Fruit fly (Drosophila melanogaster) whole organism, embryonic: ENCODE measurements around the gene CG34429.

ENCODE experiments used
- Ada2b ChIP-seq: fragments of 200-800 bp; sonication (Bioruptor generic); IDR thresholded peaks from 2 replicates; pipeline ENCODE4 v1.3.6; 2022; ENCODE audit warnings: missing biosample characterization, missing genetic modification characterization
- CG10565 ChIP-seq: fragments of 200-800 bp; sonication (Bioruptor generic); optimal IDR thresholded peaks from 3 replicates; lab custom pipeline; 2016; ENCODE audit warnings: missing biosample characterization, mild to moderate bottlenecking, missing genetic modification characterization
- CG11456 ChIP-seq: fragments of 200-800 bp; sonication (Bioruptor generic); IDR thresholded peaks from 3 replicates; pipeline ENCODE4 v1.3.6; 2022; ENCODE audit warnings: missing biosample characterization, missing genetic modification characterization
- CG12299 ChIP-seq: fragments of 200-800 bp; sonication (Bioruptor generic); optimal IDR thresholded peaks from 2 replicates; lab custom pipeline; 2018; ENCODE audit warnings: missing biosample characterization, mild to moderate bottlenecking, missing genetic modification characterization
- CG15514 ChIP-seq: fragments of 200-800 bp; sonication (Bioruptor generic); optimal IDR thresholded peaks from 3 replicates; lab custom pipeline; 2017; ENCODE audit warnings: missing biosample characterization, missing genetic modification characterization, mild to moderate bottlenecking, moderate library complexity, missing genetic modification reagents
- CG16813 ChIP-seq: fragments of 200-800 bp; sonication (Bioruptor generic); IDR thresholded peaks from 3 replicates; pipeline ENCODE4 v1.3.6; 2022; ENCODE audit warnings: missing biosample characterization, missing genetic modification characterization; ENCODE audit not compliant: partially characterized antibody
- CG17361 ChIP-seq: fragments of 200-800 bp; sonication (Bioruptor generic); IDR thresholded peaks from 3 replicates; pipeline ENCODE4 v1.3.6; 2022; ENCODE audit warnings: missing biosample characterization, missing genetic modification characterization
- CG17829 ChIP-seq: fragments of 200-800 bp; optimal IDR thresholded peaks from 2 replicates; lab custom pipeline; 2019; ENCODE audit warnings: missing biosample characterization, mild to moderate bottlenecking, missing genetic modification characterization, moderate library complexity
- CG18476 ChIP-seq: fragments of 200-800 bp; sonication (Bioruptor generic); optimal IDR thresholded peaks from 2 replicates; lab custom pipeline; 2016; ENCODE audit warnings: missing biosample characterization, mild to moderate bottlenecking, missing genetic modification characterization
- CG18619 ChIP-seq: fragments of 200-800 bp; sonication (Bioruptor generic); optimal IDR thresholded peaks from 3 replicates; lab custom pipeline; 2017; ENCODE audit warnings: missing biosample characterization, mild to moderate bottlenecking, missing genetic modification characterization
- CG18764 ChIP-seq: fragments of 200-800 bp; sonication (Bioruptor generic); optimal IDR thresholded peaks from 3 replicates; lab custom pipeline; 2016; ENCODE audit warnings: missing biosample characterization, missing genetic modification characterization
- CG2678 ChIP-seq: fragments of 200-800 bp; sonication (Bioruptor generic); optimal IDR thresholded peaks from 3 replicates; lab custom pipeline; 2019; ENCODE audit warnings: missing biosample characterization, mild to moderate bottlenecking, missing genetic modification characterization, moderate library complexity
- CG30020 ChIP-seq: fragments of 200-800 bp; optimal IDR thresholded peaks from 2 replicates; lab custom pipeline; 2019; ENCODE audit warnings: missing biosample characterization, mild to moderate bottlenecking, missing genetic modification characterization, moderate library complexity
- CG3838 ChIP-seq: fragments of 200-800 bp; sonication (Bioruptor generic); optimal IDR thresholded peaks from 3 replicates; lab custom pipeline; 2016; ENCODE audit warnings: missing biosample characterization, missing genetic modification characterization
- CG3847 ChIP-seq: fragments of 200-800 bp; sonication (Bioruptor generic); IDR thresholded peaks from 2 replicates; pipeline ENCODE4 v1.3.6; 2022; ENCODE audit warnings: missing biosample characterization, missing genetic modification characterization
- CG4328 ChIP-seq: fragments of 200-800 bp; sonication (Bioruptor generic); optimal IDR thresholded peaks from 3 replicates; lab custom pipeline; 2017; ENCODE audit warnings: missing biosample characterization, missing genetic modification reagents, missing genetic modification characterization
- CG4707 ChIP-seq: fragments of 200-800 bp; sonication (Bioruptor generic); optimal IDR thresholded peaks from 2 replicates; lab custom pipeline; 2018; ENCODE audit warnings: missing biosample characterization, mild to moderate bottlenecking, missing genetic modification characterization, moderate library complexity
- CG7928 ChIP-seq: fragments of 200-800 bp; sonication (Bioruptor generic); optimal IDR thresholded peaks from 2 replicates; lab custom pipeline; 2017; ENCODE audit warnings: missing biosample characterization, mild to moderate bottlenecking, missing genetic modification characterization
- CG8089 ChIP-seq: fragments of 200-800 bp; sonication (Bioruptor generic); optimal IDR thresholded peaks from 3 replicates; lab custom pipeline; 2016; ENCODE audit warnings: missing biosample characterization, missing genetic modification characterization
- CG9797 ChIP-seq: fragments of 200-800 bp; sonication (Bioruptor generic); optimal IDR thresholded peaks from 3 replicates; lab custom pipeline; 2018; ENCODE audit warnings: missing biosample characterization, mild to moderate bottlenecking, missing genetic modification characterization
- Dip2 ChIP-seq: fragments of 200-800 bp; sonication (Bioruptor generic); IDR thresholded peaks from 2 replicates; pipeline ENCODE4 v1.3.6; 2022; ENCODE audit warnings: missing biosample characterization, missing genetic modification characterization
- Elba2 ChIP-seq: fragments of 200-800 bp; sonication (Bioruptor generic); optimal IDR thresholded peaks from 3 replicates; lab custom pipeline; 2016; ENCODE audit warnings: missing biosample characterization, missing genetic modification characterization
- Hr39 ChIP-seq: fragments of >200 bp; optimal IDR thresholded peaks from 2 replicates; lab custom pipeline; 2017
- Med ChIP-seq: fragments of 200-800 bp; sonication (Bioruptor generic); peaks from one replicate; lab custom pipeline; 2016; ENCODE audit warnings: missing biosample characterization, missing genetic modification characterization, mild to moderate bottlenecking, inconsistent platforms, moderate library complexity
- Nf-YA ChIP-seq: fragments of 200-800 bp; sonication (Bioruptor generic); IDR thresholded peaks from 2 replicates; pipeline ENCODE4 v1.3.6; 2022; ENCODE audit warnings: missing biosample characterization, missing genetic modification characterization
- Oaz ChIP-seq: fragments of 200-800 bp; sonication (Bioruptor generic); IDR thresholded peaks from 2 replicates; pipeline ENCODE4 v1.3.6; 2022; ENCODE audit warnings: missing biosample characterization, missing genetic modification characterization
- Rx ChIP-seq: fragments of 200-800 bp; sonication (Bioruptor generic); IDR thresholded peaks from 2 replicates; pipeline ENCODE4 v1.3.6; 2022; ENCODE audit warnings: missing biosample characterization, missing genetic modification characterization
- Sox102F ChIP-seq: fragments of 200-800 bp; sonication (Bioruptor generic); optimal IDR thresholded peaks from 2 replicates; lab custom pipeline; 2018; ENCODE audit warnings: missing biosample characterization, mild to moderate bottlenecking, missing genetic modification characterization, moderate library complexity
- Ssrp ChIP-seq: fragments of 200-800 bp; sonication (Bioruptor generic); optimal IDR thresholded peaks from 2 replicates; lab custom pipeline; 2018; ENCODE audit warnings: missing biosample characterization, mild to moderate bottlenecking, missing genetic modification characterization, moderate library complexity
- ac ChIP-seq: fragments of 200-800 bp; sonication (Bioruptor generic); optimal IDR thresholded peaks from 3 replicates; lab custom pipeline; 2017; ENCODE audit warnings: missing biosample characterization, mild to moderate bottlenecking, missing genetic modification characterization
- bowl ChIP-seq: fragments of 200-800 bp; sonication (Bioruptor generic); IDR thresholded peaks from 2 replicates; pipeline ENCODE4 v1.3.6; 2022; ENCODE audit warnings: missing biosample characterization, missing genetic modification characterization
- chif ChIP-seq, 2 experiments: fragments of 200-800 bp; sonication (Bioruptor generic); optimal IDR thresholded peaks; 3 replicates each; lab custom pipeline; 2016; ENCODE audit warnings: missing biosample characterization in 2 of 2, missing genetic modification characterization in 2 of 2
- chn ChIP-seq: fragments of 200-800 bp; sonication (Bioruptor generic); optimal IDR thresholded peaks from 2 replicates; lab custom pipeline; 2016; ENCODE audit warnings: missing biosample characterization, missing genetic modification characterization
- eve ChIP-seq, 2 experiments: fragments of >200 bp; optimal IDR thresholded peaks; 2 replicates each; lab custom pipeline; 2017; ENCODE audit warnings: missing biosample characterization in 2 of 2, missing genetic modification characterization in 2 of 2
- exex ChIP-seq: fragments of 200-800 bp; sonication (Bioruptor generic); optimal IDR thresholded peaks from 4 replicates; lab custom pipeline; 2018; ENCODE audit warnings: missing biosample characterization, mild to moderate bottlenecking, missing genetic modification characterization, moderate library complexity
- gcm2 ChIP-seq: fragments of 200-800 bp; sonication (Bioruptor generic); optimal IDR thresholded peaks from 2 replicates; lab custom pipeline; 2016; ENCODE audit warnings: missing biosample characterization, missing genetic modification characterization
- gro ChIP-seq: fragments of 200-800 bp; sonication (Bioruptor generic); optimal IDR thresholded peaks from 2 replicates; lab custom pipeline; 2016; ENCODE audit warnings: missing biosample characterization, missing genetic modification characterization
- gt ChIP-seq: fragments of 200-800 bp; sonication (Bioruptor generic); IDR thresholded peaks from 2 replicates; pipeline ENCODE4 v1.3.6; 2022; ENCODE audit warnings: missing biosample characterization, missing genetic modification characterization
- h ChIP-seq: fragments of >200 bp; optimal IDR thresholded peaks from 2 replicates; lab custom pipeline; 2017
- ham ChIP-seq: fragments of 200-800 bp; sonication (Bioruptor generic); IDR thresholded peaks from 2 replicates; pipeline ENCODE4 v1.3.6; 2022; ENCODE audit warnings: missing biosample characterization, missing genetic modification characterization
- nerfin-1 ChIP-seq: fragments of 200-800 bp; sonication (Bioruptor generic); optimal IDR thresholded peaks from 3 replicates; lab custom pipeline; 2019; ENCODE audit warnings: missing biosample characterization, mild to moderate bottlenecking, missing genetic modification characterization, moderate library complexity
- oc ChIP-seq: fragments of 200-800 bp; sonication (Bioruptor generic); optimal IDR thresholded peaks from 2 replicates; lab custom pipeline; 2018; ENCODE audit warnings: missing biosample characterization, mild to moderate bottlenecking, missing genetic modification characterization, moderate library complexity
- otp ChIP-seq: fragments of 200-800 bp; sonication (Bioruptor generic); IDR thresholded peaks from 3 replicates; pipeline ENCODE4, ENCODE4 v1.3.6; 2022; ENCODE audit warnings: missing biosample characterization, missing genetic modification characterization
- pan ChIP-seq, 4 experiments: fragments of >200 bp in 3 of 4; fragments of 200-800 bp in 1 of 4; sonication (Bioruptor generic) in 1 of 4; optimal IDR thresholded peaks in 3 of 4; IDR thresholded peaks in 1 of 4; 2 replicates each; pipeline versions ENCODE4 v1.3.6 to Lab custom; 2017 to 2022; ENCODE audit warnings: missing biosample characterization in 2 of 4, missing genetic modification characterization in 2 of 4, mixed read lengths in 1 of 4
- repo ChIP-seq: fragments of 200-800 bp; sonication (Bioruptor generic); optimal IDR thresholded peaks from 2 replicates; lab custom pipeline; 2016; ENCODE audit warnings: missing biosample characterization, missing genetic modification characterization
- rib ChIP-seq: fragments of 200-800 bp; sonication (Bioruptor generic); IDR thresholded peaks from 2 replicates; pipeline ENCODE4 v1.3.6; 2022; ENCODE audit warnings: missing biosample characterization, missing genetic modification characterization
- sd ChIP-seq: fragments of 200-800 bp; sonication (Bioruptor generic); optimal IDR thresholded peaks from 3 replicates; lab custom pipeline; 2018; ENCODE audit warnings: missing biosample characterization, mild to moderate bottlenecking, missing genetic modification characterization, moderate library complexity
- sima ChIP-seq: fragments of 200-800 bp; sonication (Bioruptor generic); optimal IDR thresholded peaks from 2 replicates; lab custom pipeline; 2016; ENCODE audit warnings: missing biosample characterization, missing genetic modification characterization
- slou ChIP-seq: fragments of 200-800 bp; sonication (Bioruptor generic); optimal IDR thresholded peaks from 3 replicates; lab custom pipeline; 2016; ENCODE audit warnings: missing biosample characterization, missing genetic modification characterization
- slp2 ChIP-seq: fragments of 200-800 bp; sonication (Bioruptor generic); optimal IDR thresholded peaks from 2 replicates; lab custom pipeline; 2016; ENCODE audit warnings: missing biosample characterization, missing genetic modification characterization
- tup ChIP-seq: fragments of 200-800 bp; sonication (Bioruptor generic); optimal IDR thresholded peaks from 2 replicates; lab custom pipeline; 2016; ENCODE audit warnings: missing biosample characterization, mild to moderate bottlenecking, missing genetic modification characterization, moderate library complexity
- z ChIP-seq: fragments of 200-800 bp; sonication (Bioruptor generic); IDR thresholded peaks from 3 replicates; pipeline ENCODE4 v1.3.6; 2022; ENCODE audit warnings: missing biosample characterization, missing genetic modification characterization

Gene CG34429

DNA sequence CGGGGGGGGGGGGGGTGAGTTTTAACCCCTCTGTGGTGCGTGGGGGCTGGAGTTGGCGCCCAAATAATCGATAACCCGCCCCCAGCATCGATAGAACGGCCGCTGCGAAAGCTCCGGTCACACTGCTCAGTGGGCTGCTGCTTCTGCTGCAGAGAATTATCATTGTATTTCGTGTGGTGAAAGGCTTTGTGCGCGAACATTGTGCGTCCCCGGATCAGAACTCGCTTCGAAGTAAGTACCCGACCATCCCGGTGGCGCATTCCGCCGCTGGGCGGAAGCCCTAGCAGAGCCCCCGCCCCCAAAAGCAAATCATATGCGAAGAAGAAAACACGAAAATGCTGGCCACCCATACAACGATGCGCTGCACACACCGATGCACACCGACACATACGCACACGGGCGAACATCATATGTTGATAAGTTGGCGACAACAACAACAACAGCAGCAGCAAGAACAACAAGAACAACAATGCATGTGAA lies 18.5 kb upstream of the CG34429 start, which contains the start of gene Syx13 (continued):
- no peak for TF ChIP-seq Ssrp
- TF ChIP-seq Nf-YA (GFP tag; lab: Robert Waterston, UW) = no peak
- peak; percentile 36; the same call in 1 of the 3 replicates for TF ChIP-seq CG17361
- peak; percentile 91 for TF ChIP-seq CG9797 (GFP tag; lab: Kevin White, UChicago)
- TF ChIP-seq gcm2 (GFP tag; lab: Kevin White, UChicago) = no peak
- no peak for TF ChIP-seq ham (GFP tag; lab: Robert Waterston, UW)
- no peak for TF ChIP-seq Oaz (GFP tag; lab: Robert Waterston, UW)
- TF ChIP-seq Med (GFP tag; lab: Kevin White, UChicago) = peak; percentile 79
- peak; percentile 40; the same call in 1 of the 2 replicates for TF ChIP-seq CG3847
- TF ChIP-seq CG4328 = no peak
- TF ChIP-seq CG18476 (GFP tag; lab: Kevin White, UChicago) = no peak
- no peak for TF ChIP-seq CG3838 (GFP tag; lab: Kevin White, UChicago)
- TF ChIP-seq CG12299 = peak; percentile 10
- TF ChIP-seq exex (tag; lab: Kevin White, UChicago) = peak; percentile 5
- TF ChIP-seq CG17829 (tag; lab: Kevin White, UChicago) = peak; percentile 19
- no peak for TF ChIP-seq Sox102F (GFP tag; lab: Kevin White, UChicago)
- TF ChIP-seq CG18764 = no peak
- no peak for TF ChIP-seq CG11456 (GFP tag; lab: Robert Waterston, UW)
- TF ChIP-seq CG2678 (tag; lab: Kevin White, UChicago) = peak; percentile 45
- TF ChIP-seq CG30020 (tag; lab: Kevin White, UChicago) = peak; percentile 23
- no peak for TF ChIP-seq z (GFP tag; lab: Robert Waterston, UW)
- no peak for TF ChIP-seq Rx (GFP tag; lab: Robert Waterston, UW)
- no peak for TF ChIP-seq chif (GFP tag; optimal IDR thresholded peaks at IDR 0.05; lab: Kevin White, UChicago)
- no peak for TF ChIP-seq tup (GFP tag; lab: Kevin White, UChicago)
- no peak for TF ChIP-seq slp2 (GFP tag; lab: Kevin White, UChicago)
- TF ChIP-seq CG7928 (GFP tag; lab: Kevin White, UChicago) = no peak
- peak; percentile 72 for TF ChIP-seq CG16813 (GFP tag; lab: Robert Waterston, UW)
- 0 out of 2 replicates have a peak, but pooled peaks have one; percentile 14 for TF ChIP-seq rib (GFP tag; lab: Robert Waterston, UW)
- no peak for TF ChIP-seq eve (GFP tag; optimal IDR thresholded peaks at IDR 0.05; lab: Kevin White, UChicago)
- no peak for TF ChIP-seq CG10565 (GFP tag; lab: Kevin White, UChicago)
- no peak for TF ChIP-seq CG8089 (GFP tag; lab: Kevin White, UChicago)
- no peak for TF ChIP-seq gt (GFP tag; lab: Robert Waterston, UW)
- TF ChIP-seq otp (GFP tag; lab: Robert Waterston, UW) = no peak
- TF ChIP-seq sd = peak; percentile 86
- no peak for TF ChIP-seq repo
- TF ChIP-seq Hr39 = no peak
- TF ChIP-seq chn (GFP tag; lab: Kevin White, UChicago) = peak; percentile 53
- TF ChIP-seq sima (GFP tag; lab: Kevin White, UChicago) = no peak
- no peak for TF ChIP-seq bowl
- TF ChIP-seq ac (GFP tag; lab: Kevin White, UChicago) = no peak
- no peak for TF ChIP-seq slou (GFP tag; lab: Kevin White, UChicago)
- TF ChIP-seq oc (tag; lab: Kevin White, UChicago) = peak; percentile 26
- TF ChIP-seq gro (GFP tag; lab: Kevin White, UChicago) = peak; percentile 29
- no peak for TF ChIP-seq Elba2 (GFP tag; lab: Kevin White, UChicago)
- no peak for TF ChIP-seq h (lab: Kevin White, UChicago)
- peak; percentile 68 for TF ChIP-seq CG15514 (GFP tag; lab: Kevin White, UChicago)
- no peak for TF ChIP-seq Ada2b (GFP tag; lab: Robert Waterston, UW)
- TF ChIP-seq CG18619 (GFP tag; lab: Kevin White, UChicago) = no peak
- no peak for TF ChIP-seq CG4707 (GFP tag; lab: Kevin White, UChicago)
- no peak for TF ChIP-seq pan (optimal IDR thresholded peaks at IDR 0.05; lab: Kevin White, UChicago)
- TF ChIP-seq pan (GFP tag; optimal IDR thresholded peaks at IDR 0.05 in 1 of 2, IDR thresholded peaks at IDR 0.05 in 1 of 2) = no peak
- no peak for TF ChIP-seq Dip2 (GFP tag; lab: Robert Waterston, UW)
- peak; percentile 66 for TF ChIP-seq nerfin-1
